Fruit fly (Drosophila melanogaster): ENCODE data around the gene DIP-theta.

DNA sequence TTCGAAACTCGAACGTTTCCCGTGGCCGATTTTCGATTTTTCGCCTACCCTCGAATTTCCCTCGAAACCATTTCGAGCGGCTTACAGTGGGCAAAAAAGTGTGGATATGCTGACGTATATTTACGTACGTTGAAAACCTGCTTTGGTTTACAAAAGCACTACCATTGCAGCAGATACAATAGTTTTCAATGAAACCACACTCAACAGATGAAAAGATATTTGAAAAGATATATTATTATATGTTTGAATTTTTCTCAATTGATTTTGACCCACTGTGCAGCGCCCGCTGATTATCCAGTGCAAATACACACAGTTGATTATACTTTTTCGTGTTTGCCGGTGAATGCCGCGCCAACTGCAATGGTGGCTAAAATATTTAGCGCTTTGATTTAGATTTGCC, 48.3 kb downstream of the DIP-theta start:
- no peak for TF ChIP-seq CG8319 (GFP tag; optimal IDR thresholded peaks at IDR 0.05)
- no peak for TF ChIP-seq Sox102F (GFP tag; optimal IDR thresholded peaks at IDR 0.05)
- no peak for TF ChIP-seq Hr39 (GFP tag; optimal IDR thresholded peaks at IDR 0.05)
